Worm (Caenorhabditis elegans): ENCODE data around the gene W09D6.5.

DNA sequence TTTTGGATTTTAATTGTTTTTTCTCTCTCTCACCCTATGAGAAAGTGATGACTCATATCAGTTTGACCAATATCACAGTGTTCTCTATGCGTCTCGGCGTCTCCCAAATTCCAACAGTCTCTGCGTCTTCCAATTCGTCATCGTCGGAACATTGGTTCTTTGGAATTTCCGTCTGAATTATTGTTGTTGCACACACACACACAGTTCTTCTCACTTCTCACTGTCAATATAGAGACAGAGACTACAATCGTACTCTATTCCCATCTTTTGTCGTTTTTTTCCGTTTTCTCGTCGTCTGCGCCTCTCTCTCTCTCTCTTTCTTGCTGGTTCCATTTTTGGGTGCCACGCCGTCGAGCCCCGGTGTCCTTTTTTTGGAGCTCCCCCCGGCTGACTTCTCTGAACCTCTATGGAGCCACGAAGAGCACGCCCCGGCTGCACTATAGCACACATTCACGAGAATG, 37.6 kb upstream of the W09D6.5 start:
- TF ChIP-seq ZK546.5 (tag; optimal IDR thresholded peaks at IDR 0.05) (no peak), ceh-82 (tag; optimal IDR thresholded peaks at IDR 0.05) (no peak), Y75B8A.6 (GFP tag; IDR thresholded peaks at IDR 0.05) (no peak), dpl-1 (GFP tag; optimal IDR thresholded peaks at IDR 0.05) (no peak), nhr-77 (tag; optimal IDR thresholded peaks at IDR 0.05) (peak; percentile 55), mdl-1 (tag; optimal IDR thresholded peaks at IDR 0.05) (peak; percentile 11 to 67), lin-39 (tag; optimal IDR thresholded peaks at IDR 0.05) (no peak), ceh-32 (tag; optimal IDR thresholded peaks at IDR 0.05; ENCODE audit: poor library complexity) (no peak), nhr-48 (tag; optimal IDR thresholded peaks at IDR 0.05) (no peak), ama-1 (optimal IDR thresholded peaks at IDR 0.05) (no peak), snpc-4 (tag; optimal IDR thresholded peaks at IDR 0.05) (no peak)

Data from whole organism, L4 larva.